Worm (Caenorhabditis elegans): ENCODE results near the gene T02C12.5.

DNA sequence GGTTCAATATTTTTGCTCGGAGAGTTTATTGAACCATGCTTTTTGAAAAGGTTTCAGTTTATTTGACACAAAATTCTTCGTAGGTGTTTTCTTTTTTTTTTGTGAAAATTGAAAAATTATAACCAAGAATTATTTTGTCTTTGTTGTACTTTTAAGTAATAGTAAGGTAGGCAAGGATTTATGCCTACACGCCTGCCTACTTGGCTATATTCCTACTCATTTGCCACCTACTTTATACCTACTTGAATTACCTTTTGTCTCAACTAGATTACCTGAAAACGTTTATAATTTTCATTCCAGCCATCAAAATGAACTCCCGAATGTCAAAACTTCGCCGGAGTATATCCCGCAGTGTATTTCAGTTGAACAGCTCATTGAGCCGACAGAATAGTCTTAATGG lies 15.9 kb downstream of the T02C12.5 start, which contains the start of gene C36E8.4:
- no peak for TF ChIP-seq lin-32 (GFP tag; optimal IDR thresholded peaks at IDR 0.05)
- TF ChIP-seq pha-4 (tag; optimal IDR thresholded peaks at IDR 0.05) = no peak
- TF ChIP-seq nhr-237 (tag; optimal IDR thresholded peaks at IDR 0.05) = no peak
- no peak for TF ChIP-seq ztf-11 (tag; optimal IDR thresholded peaks at IDR 0.05)
- TF ChIP-seq bed-3 (GFP tag; optimal IDR thresholded peaks at IDR 0.05) = no peak
- TF ChIP-seq cnd-1 (tag; optimal IDR thresholded peaks at IDR 0.05) = no peak
- TF ChIP-seq ham-2 (GFP tag; optimal IDR thresholded peaks at IDR 0.05) = no peak
- no peak for TF ChIP-seq elt-1 (tag; optimal IDR thresholded peaks at IDR 0.05; ENCODE audit: borderline replicate concordance, insufficient read depth)
- TF ChIP-seq nhr-28 (tag; optimal IDR thresholded peaks at IDR 0.05) = no peak
- TF ChIP-seq sptf-1 (tag; optimal IDR thresholded peaks at IDR 0.05) = no peak
- TF ChIP-seq mab-5 (tag; optimal IDR thresholded peaks at IDR 0.05) = no peak
- no peak for TF ChIP-seq unc-39 (tag; optimal IDR thresholded peaks at IDR 0.05)
- no peak for TF ChIP-seq unc-62 (GFP tag; optimal IDR thresholded peaks at IDR 0.05)
- TF ChIP-seq ces-1 (GFP tag; optimal IDR thresholded peaks at IDR 0.05) = no peak
